Fruit fly (Drosophila melanogaster) whole organism, embryonic: Measurements from ENCODE around the gene CG12519.

Experiments used
- CG10267 ChIP-seq: fragments of 200-800 bp; sonication (Bioruptor generic); optimal IDR thresholded peaks from 2 replicates; lab custom pipeline; 2018; ENCODE audit warnings: missing biosample characterization, mild to moderate bottlenecking, missing genetic modification characterization, moderate library complexity
- CG13123 ChIP-seq: fragments of 200-800 bp; sonication (Bioruptor generic); optimal IDR thresholded peaks from 2 replicates; lab custom pipeline; 2016; ENCODE audit warnings: missing biosample characterization, missing genetic modification characterization
- CG13624 ChIP-seq: fragments of 200-800 bp; sonication (Bioruptor generic); optimal IDR thresholded peaks from 2 replicates; lab custom pipeline; 2016; ENCODE audit warnings: missing biosample characterization, missing genetic modification characterization
- CG14965 ChIP-seq: fragments of 200-800 bp; sonication (Bioruptor generic); optimal IDR thresholded peaks from 2 replicates; lab custom pipeline; 2016; ENCODE audit warnings: missing biosample characterization, missing genetic modification characterization, borderline replicate concordance
- CG15269 ChIP-seq: fragments of 200-800 bp; sonication (Bioruptor generic); optimal IDR thresholded peaks from 2 replicates; lab custom pipeline; 2018; ENCODE audit warnings: missing biosample characterization, mild to moderate bottlenecking, missing genetic modification characterization, moderate library complexity
- CG16813 ChIP-seq: fragments of 200-800 bp; sonication (Bioruptor generic); IDR thresholded peaks from 3 replicates; pipeline ENCODE4 v1.3.6; 2022; ENCODE audit warnings: missing biosample characterization, missing genetic modification characterization; ENCODE audit not compliant: partially characterized antibody
- CG18619 ChIP-seq: fragments of 200-800 bp; sonication (Bioruptor generic); optimal IDR thresholded peaks from 3 replicates; lab custom pipeline; 2017; ENCODE audit warnings: missing biosample characterization, mild to moderate bottlenecking, missing genetic modification characterization
- CG32772 ChIP-seq: fragments of 200-800 bp; sonication (Bioruptor generic); IDR thresholded peaks from 2 replicates; pipeline ENCODE4 v1.3.6; 2022; ENCODE audit warnings: missing biosample characterization, missing genetic modification characterization
- CG4424 ChIP-seq: fragments of 200-800 bp; sonication (Bioruptor generic); optimal IDR thresholded peaks from 3 replicates; lab custom pipeline; 2016; ENCODE audit warnings: missing biosample characterization, missing genetic modification characterization
- CG4707 ChIP-seq: fragments of 200-800 bp; sonication (Bioruptor generic); optimal IDR thresholded peaks from 2 replicates; lab custom pipeline; 2018; ENCODE audit warnings: missing biosample characterization, mild to moderate bottlenecking, missing genetic modification characterization, moderate library complexity
- CG6254 ChIP-seq: fragments of 200-800 bp; sonication (Bioruptor generic); optimal IDR thresholded peaks from 3 replicates; lab custom pipeline; 2017; ENCODE audit warnings: mild to moderate bottlenecking, missing biosample characterization, missing genetic modification reagents, missing genetic modification characterization
- CG6813 ChIP-seq: fragments of 200-800 bp; sonication (Bioruptor generic); optimal IDR thresholded peaks from 2 replicates; lab custom pipeline; 2017; ENCODE audit warnings: missing biosample characterization, missing genetic modification characterization, mild to moderate bottlenecking, moderate library complexity, missing genetic modification reagents
- CG7271 ChIP-seq: fragments of 200-800 bp; sonication (Bioruptor generic); optimal IDR thresholded peaks from 2 replicates; lab custom pipeline; 2018; ENCODE audit warnings: missing biosample characterization, mild to moderate bottlenecking, missing genetic modification characterization, moderate library complexity
- CG7928 ChIP-seq: fragments of 200-800 bp; sonication (Bioruptor generic); optimal IDR thresholded peaks from 2 replicates; lab custom pipeline; 2017; ENCODE audit warnings: missing biosample characterization, mild to moderate bottlenecking, missing genetic modification characterization
- CG8281 ChIP-seq: fragments of 200-800 bp; sonication (Bioruptor generic); optimal IDR thresholded peaks from 2 replicates; lab custom pipeline; 2018; ENCODE audit warnings: missing biosample characterization, mild to moderate bottlenecking, missing genetic modification characterization, moderate library complexity
- CG9215 ChIP-seq: fragments of 200-800 bp; sonication (Bioruptor generic); IDR thresholded peaks from 2 replicates; pipeline ENCODE4 v1.3.6; 2022; ENCODE audit warnings: missing biosample characterization, missing genetic modification characterization
- CoRest ChIP-seq: fragments of 200-800 bp; sonication (Bioruptor generic); optimal IDR thresholded peaks from 3 replicates; lab custom pipeline; 2018; ENCODE audit warnings: missing biosample characterization, mild to moderate bottlenecking, missing genetic modification characterization, moderate library complexity
- Fer3 ChIP-seq: fragments of 200-800 bp; sonication (Bioruptor generic); optimal IDR thresholded peaks from 2 replicates; lab custom pipeline; 2018; ENCODE audit warnings: missing biosample characterization, mild to moderate bottlenecking, missing genetic modification characterization, moderate library complexity
- HHEX ChIP-seq: fragments of 200-800 bp; sonication (Bioruptor generic); optimal IDR thresholded peaks from 3 replicates; lab custom pipeline; 2017; ENCODE audit warnings: missing biosample characterization, mild to moderate bottlenecking, missing genetic modification characterization, missing genetic modification reagents
- HLH54F ChIP-seq: fragments of 200-800 bp; sonication (Bioruptor generic); optimal IDR thresholded peaks from 3 replicates; lab custom pipeline; 2016; ENCODE audit warnings: missing biosample characterization, missing genetic modification characterization
- Hmr ChIP-seq: fragments of 200-800 bp; sonication (Bioruptor generic); optimal IDR thresholded peaks from 3 replicates; lab custom pipeline; 2017; ENCODE audit warnings: mild to moderate bottlenecking, missing biosample characterization, missing genetic modification reagents, missing genetic modification characterization
- Lim3 ChIP-seq: fragments of 200-800 bp; sonication (Bioruptor generic); IDR thresholded peaks from 2 replicates; pipeline ENCODE4 v1.3.6; 2022; ENCODE audit warnings: missing biosample characterization, missing genetic modification characterization
- Med ChIP-seq: fragments of 200-800 bp; sonication (Bioruptor generic); peaks from one replicate; lab custom pipeline; 2016; ENCODE audit warnings: missing biosample characterization, missing genetic modification characterization, mild to moderate bottlenecking, inconsistent platforms, moderate library complexity
- Mes4 ChIP-seq: fragments of 200-800 bp; sonication (Bioruptor generic); optimal IDR thresholded peaks from 2 replicates; lab custom pipeline; 2016; ENCODE audit warnings: missing biosample characterization, missing genetic modification characterization
- NC2β ChIP-seq: fragments of 200-800 bp; sonication (Bioruptor generic); optimal IDR thresholded peaks from 2 replicates; lab custom pipeline; 2016; ENCODE audit warnings: missing biosample characterization, missing genetic modification characterization
- NK7.1 ChIP-seq: fragments of 200-800 bp; sonication (Bioruptor generic); optimal IDR thresholded peaks from 3 replicates; lab custom pipeline; 2016; ENCODE audit warnings: missing biosample characterization, missing genetic modification characterization
- Ravus ChIP-seq: fragments of 200-800 bp; sonication (Bioruptor generic); IDR thresholded peaks from 2 replicates; pipeline ENCODE4 v1.3.6; 2022; ENCODE audit warnings: missing biosample characterization, missing genetic modification characterization
- Side ChIP-seq: fragments of 200-800 bp; sonication (Bioruptor generic); optimal IDR thresholded peaks from 2 replicates; lab custom pipeline; 2016; ENCODE audit warnings: missing biosample characterization, missing genetic modification characterization
- Sin3A ChIP-seq: fragments of >200 bp; optimal IDR thresholded peaks from 2 replicates; lab custom pipeline; 2018
- Ssrp ChIP-seq: fragments of 200-800 bp; sonication (Bioruptor generic); optimal IDR thresholded peaks from 2 replicates; lab custom pipeline; 2018; ENCODE audit warnings: missing biosample characterization, mild to moderate bottlenecking, missing genetic modification characterization, moderate library complexity
- Xbp1 ChIP-seq: fragments of 200-800 bp; sonication (Bioruptor generic); optimal IDR thresholded peaks from 3 replicates; lab custom pipeline; 2016; ENCODE audit warnings: missing biosample characterization, mild to moderate bottlenecking, missing genetic modification characterization
- ab ChIP-seq: fragments of 200-800 bp; sonication (Bioruptor generic); optimal IDR thresholded peaks from 2 replicates; lab custom pipeline; 2016; ENCODE audit warnings: missing biosample characterization, missing genetic modification characterization
- amos ChIP-seq: fragments of 200-800 bp; sonication (Bioruptor generic); IDR thresholded peaks from 2 replicates; pipeline ENCODE4 v1.3.6; 2022; ENCODE audit warnings: missing biosample characterization, missing genetic modification characterization; ENCODE audit not compliant: partially characterized antibody
- ara ChIP-seq: fragments of 200-800 bp; sonication (Bioruptor generic); IDR thresholded peaks from 2 replicates; pipeline ENCODE4 v1.3.6; 2022; ENCODE audit warnings: missing biosample characterization, missing genetic modification characterization
- corto ChIP-seq: fragments of 200-800 bp; sonication (Bioruptor generic); optimal IDR thresholded peaks from 2 replicates; lab custom pipeline; 2016; ENCODE audit warnings: missing biosample characterization, mild to moderate bottlenecking, missing genetic modification characterization, moderate library complexity
- croc ChIP-seq: fragments of 200-800 bp; sonication (Bioruptor generic); conservative IDR thresholded peaks from 3 replicates; pipeline ENCODE4 v1.3.6; 2022; ENCODE audit warnings: missing biosample characterization, missing genetic modification characterization
- da ChIP-seq: fragments of 200-800 bp; sonication (Bioruptor generic); optimal IDR thresholded peaks from 2 replicates; lab custom pipeline; 2016; ENCODE audit warnings: missing biosample characterization, missing genetic modification characterization
- en ChIP-seq: fragments of 200-800 bp; sonication (Bioruptor generic); optimal IDR thresholded peaks from 2 replicates; lab custom pipeline; 2016; ENCODE audit warnings: missing biosample characterization, missing genetic modification characterization
- gsb ChIP-seq: fragments of 200-800 bp; sonication (Bioruptor generic); IDR thresholded peaks from 2 replicates; pipeline ENCODE4 v1.3.6; 2022; ENCODE audit warnings: missing biosample characterization, missing genetic modification characterization
- hbn ChIP-seq: fragments of 200-800 bp; sonication (Bioruptor generic); IDR thresholded peaks from 2 replicates; pipeline ENCODE4 v1.3.6; 2022; ENCODE audit warnings: missing biosample characterization, missing genetic modification characterization; ENCODE audit not compliant: partially characterized antibody
- lilli ChIP-seq: fragments of 200-800 bp; sonication (Bioruptor generic); optimal IDR thresholded peaks from 3 replicates; lab custom pipeline; 2016; ENCODE audit warnings: missing biosample characterization, missing genetic modification characterization
- maf-S ChIP-seq: fragments of 200-800 bp; sonication (Bioruptor generic); optimal IDR thresholded peaks from 2 replicates; lab custom pipeline; 2016; ENCODE audit warnings: missing biosample characterization, missing genetic modification characterization
- nom ChIP-seq: fragments of 200-800 bp; sonication (Bioruptor generic); optimal IDR thresholded peaks from 2 replicates; lab custom pipeline; 2017; ENCODE audit warnings: missing biosample characterization, missing genetic modification characterization, mild to moderate bottlenecking, moderate library complexity, missing genetic modification reagents
- pnt ChIP-seq: fragments of 200-800 bp; sonication (Bioruptor generic); optimal IDR thresholded peaks from 3 replicates; lab custom pipeline; 2016; ENCODE audit warnings: missing biosample characterization, missing genetic modification characterization
- ranshi ChIP-seq: fragments of 200-800 bp; sonication (Bioruptor generic); IDR thresholded peaks from 2 replicates; pipeline ENCODE4 v1.3.6; 2022; ENCODE audit warnings: missing biosample characterization, missing genetic modification characterization
- repo ChIP-seq: fragments of 200-800 bp; sonication (Bioruptor generic); optimal IDR thresholded peaks from 2 replicates; lab custom pipeline; 2016; ENCODE audit warnings: missing biosample characterization, missing genetic modification characterization
- ro ChIP-seq: fragments of 200-800 bp; sonication (Bioruptor generic); IDR thresholded peaks from 2 replicates; pipeline ENCODE4 v1.3.6; 2022; ENCODE audit warnings: missing biosample characterization, missing genetic modification characterization
- run ChIP-seq: fragments of 200-800 bp; sonication (Bioruptor generic); optimal IDR thresholded peaks from 3 replicates; lab custom pipeline; 2018; ENCODE audit warnings: missing biosample characterization, mild to moderate bottlenecking, missing genetic modification characterization
- sd ChIP-seq: fragments of 200-800 bp; sonication (Bioruptor generic); optimal IDR thresholded peaks from 3 replicates; lab custom pipeline; 2018; ENCODE audit warnings: missing biosample characterization, mild to moderate bottlenecking, missing genetic modification characterization, moderate library complexity
- ttk ChIP-seq: fragments of 200-800 bp; sonication (Bioruptor generic); IDR thresholded peaks from 2 replicates; pipeline ENCODE4 v2.1.2; 2022; ENCODE audit warnings: missing biosample characterization, missing genetic modification characterization
- usp ChIP-seq: fragments of >200 bp; optimal IDR thresholded peaks from 2 replicates; lab custom pipeline; 2017; ENCODE audit warnings: missing biosample characterization, missing genetic modification characterization

The CG12519 gene

dm6 chr3L:19516547-19516946 is 44.3 kb downstream of the CG12519 start:
- TF ChIP-seq CG14965 (GFP tag; lab: Kevin White, UChicago) (peak; percentile 76), Ravus (peak; percentile 27; the same call in 1 of the 2 replicates), CG7928 (peak; percentile 49), Ssrp (peak; percentile 71), Mes4 (peak; percentile 75), CoRest (tag; lab: Kevin White, UChicago) (peak; percentile 83), croc (GFP tag; lab: Robert Waterston, UW) (peak; percentile 87), Sin3A (lab: Kevin White, UChicago) (no peak), maf-S (GFP tag; lab: Kevin White, UChicago) (peak; percentile 92), HHEX (GFP tag; lab: Kevin White, UChicago) (peak; percentile 88), repo (GFP tag; lab: Kevin White, UChicago) (peak; percentile 92), CG15269 (peak; percentile 67), amos (peak; percentile 77), da (GFP tag; lab: Kevin White, UChicago) (peak; percentile 74), ttk (peak; percentile 96), pnt (peak; percentile 89), gsb (peak; percentile 81), ara (GFP tag; lab: Robert Waterston, UW) (peak; percentile 75; the same call in 1 of the 2 replicates), CG4707 (GFP tag; lab: Kevin White, UChicago) (peak; percentile 48), sd (tag; lab: Kevin White, UChicago) (no peak), NK7.1 (GFP tag; lab: Kevin White, UChicago) (peak; percentile 84), corto (no peak), Fer3 (peak; percentile 89), ranshi (GFP tag; lab: Robert Waterston, UW) (peak; percentile 89), CG13624 (peak; percentile 94), CG13123 (GFP tag; lab: Kevin White, UChicago) (peak; percentile 63), ro (peak; percentile 82; the same call in 1 of the 2 replicates), CG9215 (GFP tag; lab: Robert Waterston, UW) (peak; percentile 80), NC2β (GFP tag; lab: Kevin White, UChicago) (peak; percentile 93), hbn (GFP tag; lab: Robert Waterston, UW) (no peak), usp (GFP tag; lab: Kevin White, UChicago) (no peak), lilli (GFP tag; lab: Kevin White, UChicago) (peak; percentile 70), Side (peak; percentile 94), CG18619 (peak; percentile 87), HLH54F (GFP tag; lab: Kevin White, UChicago) (peak; percentile 86), CG32772 (GFP tag; lab: Robert Waterston, UW) (peak; percentile 93), Lim3 (GFP tag; lab: Robert Waterston, UW) (peak; percentile 40; the same call in 1 of the 2 replicates), ab (peak; percentile 59), run (tag; lab: Kevin White, UChicago) (no peak), en (GFP tag; lab: Kevin White, UChicago) (peak; percentile 90), CG6813 (GFP tag; lab: Kevin White, UChicago) (peak; percentile 76), CG8281 (peak; percentile 61), CG16813 (GFP tag; lab: Robert Waterston, UW) (peak; percentile 58; the same call in 2 of the 3 replicates), CG7271 (tag; lab: Kevin White, UChicago) (peak; percentile 92), CG10267 (peak; percentile 70), CG4424 (peak; percentile 94), Xbp1 (peak; percentile 90), nom (GFP tag; lab: Kevin White, UChicago) (no peak), Med (GFP tag; lab: Kevin White, UChicago) (peak; percentile 99), Hmr (GFP tag; lab: Kevin White, UChicago) (peak; percentile 92), CG6254 (GFP tag; lab: Kevin White, UChicago) (no peak)
